Worm (Caenorhabditis elegans) whole organism, L1 larva: Measurements from ENCODE around the gene zyg-11.

ENCODE experiments used
- C34B4.2 ChIP-seq: sonication (generic microtip); optimal IDR thresholded peaks from 2 replicates; lab custom pipeline; 2017; ENCODE audit warnings: mild to moderate bottlenecking, missing genetic modification characterization, missing compliant biosample characterization
- ama-1 ChIP-seq: fragments of 150-350 bp; optimal IDR thresholded peaks from 2 replicates; lab custom pipeline; 2014
- ceh-82 ChIP-seq, 3 experiments: fragments of 150-350 bp in 1 of 3; sonication (generic microtip) in 2 of 3; optimal IDR thresholded peaks; 2 replicates each; lab custom pipeline; 2014 to 2017; ENCODE audit warnings: missing biosample characterization in 3 of 3, missing genetic modification characterization in 3 of 3
- elt-2 ChIP-seq: sonication (generic microtip); optimal IDR thresholded peaks from 2 replicates; lab custom pipeline; 2016; ENCODE audit warnings: missing genetic modification characterization, mild to moderate bottlenecking, inconsistent platforms, missing compliant biosample characterization, missing genetic modification reagents
- elt-3 ChIP-seq, 6 experiments: fragments of 150-350 bp in 1 of 6; sonication (generic microtip); optimal IDR thresholded peaks; 2 replicates each; lab custom pipeline; 2017 to 2018; ENCODE audit warnings: missing biosample characterization in 6 of 6, missing genetic modification characterization in 6 of 6, inconsistent platforms in 1 of 6
- fkh-10 ChIP-seq: sonication (generic microtip); optimal IDR thresholded peaks from 2 replicates; lab custom pipeline; 2017; ENCODE audit warnings: missing biosample characterization, missing genetic modification reagents, missing genetic modification characterization
- hlh-4 ChIP-seq: sonication (generic microtip); optimal IDR thresholded peaks from 2 replicates; lab custom pipeline; 2016; ENCODE audit warnings: mild to moderate bottlenecking, missing genetic modification characterization, missing compliant biosample characterization
- lin-15B ChIP-seq: fragments of 150-350 bp; sonication (generic microtip); optimal IDR thresholded peaks from 3 replicates; lab custom pipeline; 2014; ENCODE audit warnings: missing biosample characterization, missing genetic modification characterization
- lin-35 ChIP-seq, 2 experiments: fragments of 150-350 bp; optimal IDR thresholded peaks; 2 replicates each; lab custom pipeline; 2014; ENCODE audit warnings: missing biosample characterization in 2 of 2, missing genetic modification characterization in 2 of 2, missing genetic modification reagents in 2 of 2
- mdl-1 ChIP-seq, 2 experiments: fragments of 150-350 bp; optimal IDR thresholded peaks; 2 replicates each; lab custom pipeline; 2014 to 2017; ENCODE audit warnings: missing biosample characterization in 2 of 2, missing genetic modification characterization in 2 of 2, inconsistent platforms in 1 of 2
- nhr-12 ChIP-seq: sonication (generic microtip); optimal IDR thresholded peaks from 2 replicates; lab custom pipeline; 2017; ENCODE audit warnings: missing biosample characterization, missing genetic modification characterization
- skn-1 ChIP-seq: fragments of 150-350 bp; optimal IDR thresholded peaks from 2 replicates; lab custom pipeline; 2014; ENCODE audit warnings: missing biosample characterization, missing genetic modification characterization

DNA sequence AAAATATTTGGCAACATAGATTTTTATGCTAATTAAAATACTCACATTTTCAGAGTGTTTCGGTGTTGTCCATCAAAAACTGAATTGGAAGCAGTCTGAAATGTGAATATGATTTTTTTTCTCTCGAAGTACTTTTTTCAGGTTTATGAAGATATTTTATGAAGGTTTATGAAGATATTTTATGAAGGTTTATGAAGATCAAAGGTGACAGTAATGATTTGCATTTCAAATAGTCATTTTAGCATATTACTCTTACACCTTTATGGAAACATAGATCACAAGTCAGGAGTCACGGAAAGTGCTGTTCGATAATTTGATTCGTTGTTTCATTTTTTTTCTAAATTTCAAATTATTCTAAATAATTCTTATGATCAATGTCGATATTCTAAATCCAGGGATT lies 13.3 kb upstream of the zyg-11 start, which contains the start of gene pgp-11:
- TF ChIP-seq fkh-10 (GFP tag; lab: Kevin White, UChicago) (no peak), lin-15B (no peak), ceh-82 (tag; optimal IDR thresholded peaks at IDR 0.05; lab: Kevin White, UChicago) (no peak), elt-3 (tag; optimal IDR thresholded peaks at IDR 0.05; lab: Kevin White, UChicago) (no peak), elt-2 (no peak), skn-1 (tag; lab: Kevin White, UChicago) (no peak), hlh-4 (tag; lab: Kevin White, UChicago) (no peak), mdl-1 (tag; optimal IDR thresholded peaks at IDR 0.05; lab: Kevin White, UChicago) (no peak), lin-35 (GFP tag; optimal IDR thresholded peaks at IDR 0.05; lab: Kevin White, UChicago) (no peak), nhr-12 (tag; lab: Kevin White, UChicago) (no peak), ama-1 (lab: Kevin White, UChicago) (no peak), C34B4.2 (tag; lab: Kevin White, UChicago) (no peak)
